Worm (Caenorhabditis elegans): ENCODE data around the gene ZK1290.11.

DNA sequence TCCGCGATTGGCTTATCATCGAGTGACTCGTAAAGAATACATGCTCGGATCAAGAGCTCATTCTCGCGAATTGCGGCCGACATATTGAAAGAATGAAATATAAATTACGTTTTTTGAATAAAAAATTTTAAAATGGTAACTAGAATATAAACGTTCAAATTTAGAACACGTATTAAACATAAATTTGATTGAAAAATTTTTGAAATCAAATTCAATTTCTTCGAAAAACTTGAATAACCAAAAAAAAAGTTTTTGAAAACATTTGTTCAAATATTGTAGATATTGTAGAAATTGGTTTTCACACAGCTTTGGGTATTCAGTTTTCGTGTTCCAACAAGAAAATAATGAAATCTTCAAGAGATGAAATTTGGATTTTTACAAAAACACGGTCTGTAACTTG is 13.3 kb downstream of the ZK1290.11 start, which contains the start of gene fbxa-224:
- TF ChIP-seq pha-4 (GFP tag; IDR thresholded peaks at IDR 0.05) (no peak), pha-4 (tag; optimal IDR thresholded peaks at IDR 0.05) (no peak), skn-1 (tag; optimal IDR thresholded peaks at IDR 0.05) (no peak), dpl-1 (GFP tag; optimal IDR thresholded peaks at IDR 0.05) (no peak), ceh-62 (tag; optimal IDR thresholded peaks at IDR 0.05) (no peak), snpc-4 (tag; optimal IDR thresholded peaks at IDR 0.05) (no peak), spr-3 (GFP tag; optimal IDR thresholded peaks at IDR 0.05) (no peak), mxl-2 (GFP tag; conservative IDR thresholded peaks at IDR 0.05) (no peak)
